Worm (Caenorhabditis elegans) whole organism, young adult: ENCODE results near the gene sec-16A.1.

Source experiments
- ama-1 ChIP-seq, 3 experiments: fragments of 150-350 bp in 1 of 3; sonication (generic microtip) in 2 of 3; optimal IDR thresholded peaks; 2 replicates each; lab custom pipeline; 2014 to 2018; ENCODE audit warnings: missing biosample characterization in 2 of 3, missing genetic modification characterization in 2 of 3, missing genetic modification reagents in 2 of 3
- attf-5 ChIP-seq: fragments of 200-800 bp; sonication (Bioruptor generic); optimal IDR thresholded peaks from 2 replicates; lab custom pipeline; 2018; ENCODE audit warnings: mild to moderate bottlenecking, missing genetic modification characterization, missing compliant biosample characterization
- ceh-40 ChIP-seq: fragments of 200-800 bp; sonication (Bioruptor generic); IDR thresholded peaks from 2 replicates; pipeline ENCODE4 v1.3.6; 2022; ENCODE audit warnings: missing genetic modification characterization, missing compliant biosample characterization
- let-526 ChIP-seq: fragments of 200-800 bp; sonication (Bioruptor generic); IDR thresholded peaks from 2 replicates; pipeline ENCODE4 v1.3.6; 2022; ENCODE audit warnings: missing genetic modification reagents, missing genetic modification characterization, missing compliant biosample characterization
- lin-35 ChIP-seq, 3 experiments: fragments of 150-350 bp in 2 of 3; sonication (generic microtip) in 1 of 3; optimal IDR thresholded peaks; 2 replicates each; lab custom pipeline; 2014 to 2018; ENCODE audit warnings: missing biosample characterization in 3 of 3, missing genetic modification characterization in 3 of 3, missing genetic modification reagents in 3 of 3
- lsl-1 ChIP-seq: fragments of 200-800 bp; sonication (Bioruptor generic); optimal IDR thresholded peaks from 2 replicates; lab custom pipeline; 2018; ENCODE audit warnings: mild to moderate bottlenecking, missing genetic modification characterization, moderate library complexity, missing compliant biosample characterization
- nhr-179 ChIP-seq: sonication (generic microtip); optimal IDR thresholded peaks from 2 replicates; lab custom pipeline; 2016; ENCODE audit warnings: mild to moderate bottlenecking, missing genetic modification characterization, missing compliant biosample characterization
- snpc-4 ChIP-seq, 5 experiments: fragments of 150-350 bp in 1 of 5; sonication (generic microtip) in 4 of 5; optimal IDR thresholded peaks; 2 replicates each; lab custom pipeline; 2014 to 2018; ENCODE audit warnings: missing genetic modification characterization in 5 of 5, missing biosample characterization in 3 of 5, antibody characterized with exemption in 2 of 5, mild to moderate bottlenecking in 2 of 5, missing compliant biosample characterization in 2 of 5, missing genotype in 2 of 5, moderate library complexity in 2 of 5, missing genetic modification reagents in 1 of 5

DNA sequence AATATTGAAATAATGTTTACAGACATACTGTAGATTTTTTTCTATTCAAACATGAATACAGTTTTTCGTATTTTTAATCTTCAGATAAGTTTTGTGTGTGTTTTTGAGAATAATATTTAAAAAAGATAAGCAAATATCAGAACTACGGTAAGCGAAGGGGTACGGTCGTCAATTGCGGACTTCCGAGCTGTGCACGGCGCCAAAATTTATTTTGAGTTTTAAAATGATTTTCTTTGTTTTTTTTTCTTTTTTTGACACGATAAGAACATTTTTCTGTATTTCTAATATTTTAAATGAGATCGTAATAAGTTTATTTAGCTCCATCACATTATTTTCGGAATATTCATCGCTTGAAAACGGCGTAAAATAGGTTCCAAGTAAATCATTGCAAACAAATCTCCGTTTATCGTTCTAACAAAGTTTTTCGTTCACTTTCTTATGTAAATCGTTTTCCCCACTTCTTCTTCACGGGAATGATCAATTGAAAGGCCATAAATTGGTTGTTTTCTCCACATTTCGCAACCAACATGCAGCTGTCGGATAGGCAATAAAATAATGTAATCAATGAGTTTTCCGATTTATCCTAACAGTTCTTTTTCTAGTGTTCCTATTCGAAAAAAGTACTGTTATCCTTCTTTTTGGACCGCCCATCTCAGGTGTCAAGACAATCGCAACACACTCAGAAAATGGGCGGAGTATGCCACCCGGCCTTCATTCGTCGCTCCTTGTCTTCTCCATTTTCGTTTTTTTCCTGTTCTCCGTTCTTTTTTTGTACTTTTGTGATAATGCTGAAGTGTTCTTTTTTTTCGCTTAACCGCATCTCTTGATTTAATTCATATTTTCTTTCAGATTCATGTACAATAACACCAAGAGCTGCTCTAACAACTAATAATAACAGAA is 34.0 kb upstream of the sec-16A.1 start, which contains the start of gene glp-1:
- no peak for TF ChIP-seq nhr-179 (tag; lab: Kevin White, UChicago)
- TF ChIP-seq let-526 (GFP tag; lab: Robert Waterston, UW), result no peak
- no peak for TF ChIP-seq ama-1 (optimal IDR thresholded peaks at IDR 0.05; lab: Kevin White, UChicago)
- TF ChIP-seq ama-1 (GFP tag; optimal IDR thresholded peaks at IDR 0.05; lab: Kevin White, UChicago), result no peak
- TF ChIP-seq lsl-1 (GFP tag; lab: Kevin White, UChicago), result peak; percentile 95
- TF ChIP-seq lin-35 (GFP tag; optimal IDR thresholded peaks at IDR 0.05; lab: Kevin White, UChicago), result no peak
- no peak for TF ChIP-seq snpc-4 (GFP tag; optimal IDR thresholded peaks at IDR 0.05; lab: Kevin White, UChicago)
- TF ChIP-seq snpc-4 (tag; optimal IDR thresholded peaks at IDR 0.05; lab: Kevin White, UChicago), result no peak
- TF ChIP-seq attf-5 (GFP tag; lab: Kevin White, UChicago), result no peak
- TF ChIP-seq ceh-40 (GFP tag; lab: Robert Waterston, UW), result no peak
